Fruit fly (Drosophila melanogaster) whole organism, prepupa: ENCODE data around the gene CG15468.

Experiments
- CG10631 ChIP-seq: fragments of 200-800 bp; sonication (Bioruptor generic); optimal IDR thresholded peaks from 2 replicates; lab custom pipeline; 2016; ENCODE audit warnings: missing biosample characterization, missing genetic modification characterization
- CG10669 ChIP-seq: fragments of 200-800 bp; sonication (Bioruptor generic); optimal IDR thresholded peaks from 3 replicates; lab custom pipeline; 2018; ENCODE audit warnings: missing biosample characterization, mild to moderate bottlenecking, missing genetic modification characterization, moderate library complexity
- CG11294 ChIP-seq: fragments of 200-800 bp; sonication (Bioruptor generic); IDR thresholded peaks from 2 replicates; pipeline ENCODE4 v1.3.6; 2022; ENCODE audit warnings: missing biosample characterization, missing genetic modification characterization
- CG11762 ChIP-seq: fragments of 200-800 bp; sonication (Bioruptor generic); optimal IDR thresholded peaks from 3 replicates; lab custom pipeline; 2016; ENCODE audit warnings: missing biosample characterization, missing genetic modification characterization; ENCODE audit not compliant: insufficient read depth
- CG11902 ChIP-seq: fragments of 200-800 bp; sonication (Bioruptor generic); optimal IDR thresholded peaks from 3 replicates; lab custom pipeline; 2016; ENCODE audit warnings: missing biosample characterization, missing genetic modification characterization
- CG1621 ChIP-seq: fragments of 200-800 bp; sonication (Bioruptor generic); optimal IDR thresholded peaks from 3 replicates; lab custom pipeline; 2018; ENCODE audit warnings: missing biosample characterization, mild to moderate bottlenecking, missing genetic modification characterization
- CG3032 ChIP-seq: fragments of 200-800 bp; optimal IDR thresholded peaks from 2 replicates; lab custom pipeline; 2019; ENCODE audit warnings: missing biosample characterization, mild to moderate bottlenecking, missing genetic modification characterization, moderate library complexity
- CG31627 ChIP-seq: fragments of 200-800 bp; sonication (Bioruptor generic); optimal IDR thresholded peaks from 3 replicates; lab custom pipeline; 2016; ENCODE audit warnings: missing biosample characterization, missing genetic modification characterization
- CG34406 ChIP-seq: fragments of 200-800 bp; sonication (Bioruptor generic); optimal IDR thresholded peaks from 3 replicates; lab custom pipeline; 2016; ENCODE audit warnings: missing biosample characterization, missing genetic modification characterization
- CG3919 ChIP-seq: fragments of 200-800 bp; sonication (Bioruptor generic); optimal IDR thresholded peaks from 3 replicates; lab custom pipeline; 2016; ENCODE audit warnings: missing biosample characterization, missing genetic modification characterization
- CG4318 ChIP-seq: fragments of 200-800 bp; sonication (Bioruptor generic); optimal IDR thresholded peaks from 3 replicates; lab custom pipeline; 2017; ENCODE audit warnings: missing biosample characterization, mild to moderate bottlenecking, missing genetic modification characterization
- CG6276 ChIP-seq: fragments of 200-800 bp; sonication (Bioruptor generic); optimal IDR thresholded peaks from 2 replicates; lab custom pipeline; 2017; ENCODE audit warnings: missing biosample characterization, mild to moderate bottlenecking, missing genetic modification characterization
- CG6808 ChIP-seq: fragments of 200-800 bp; sonication (Bioruptor generic); optimal IDR thresholded peaks from 3 replicates; lab custom pipeline; 2017; ENCODE audit warnings: missing biosample characterization, missing genetic modification characterization, mild to moderate bottlenecking, moderate library complexity, missing genetic modification reagents
- CG6854 ChIP-seq: fragments of 200-800 bp; sonication (Bioruptor generic); optimal IDR thresholded peaks from 2 replicates; lab custom pipeline; 2017; ENCODE audit warnings: missing biosample characterization, mild to moderate bottlenecking, missing genetic modification characterization
- CG7368 ChIP-seq: fragments of 200-800 bp; sonication (Bioruptor generic); optimal IDR thresholded peaks from 3 replicates; lab custom pipeline; 2016; ENCODE audit warnings: missing biosample characterization, missing genetic modification characterization
- CG8632 ChIP-seq: fragments of 200-800 bp; sonication (Bioruptor generic); optimal IDR thresholded peaks from 3 replicates; lab custom pipeline; 2016; ENCODE audit warnings: missing biosample characterization, missing genetic modification characterization
- CG9139 ChIP-seq: fragments of 200-800 bp; sonication (Bioruptor generic); optimal IDR thresholded peaks from 3 replicates; lab custom pipeline; 2017; ENCODE audit warnings: missing biosample characterization, mild to moderate bottlenecking, missing genetic modification characterization
- Eip75B ChIP-seq: fragments of 200-800 bp; sonication (Bioruptor generic); optimal IDR thresholded peaks from 3 replicates; lab custom pipeline; 2016; ENCODE audit warnings: missing biosample characterization, missing genetic modification characterization
- Eip78C ChIP-seq: fragments of 200-800 bp; sonication (Bioruptor generic); peaks from one replicate; lab custom pipeline; 2016; ENCODE audit warnings: missing biosample characterization, missing genetic modification characterization
- Eip93F ChIP-seq: fragments of 200-800 bp; sonication (Bioruptor generic); optimal IDR thresholded peaks from 2 replicates; lab custom pipeline; 2016; ENCODE audit warnings: missing biosample characterization, mild to moderate bottlenecking, missing genetic modification characterization
- Ets21C ChIP-seq: fragments of 200-800 bp; sonication (Bioruptor generic); optimal IDR thresholded peaks from 3 replicates; lab custom pipeline; 2016; ENCODE audit warnings: missing biosample characterization, missing genetic modification characterization
- Ets96B ChIP-seq: fragments of 200-800 bp; optimal IDR thresholded peaks from 2 replicates; lab custom pipeline; 2019; ENCODE audit warnings: missing biosample characterization, mild to moderate bottlenecking, missing genetic modification characterization, moderate library complexity
- Gug ChIP-seq: fragments of 200-800 bp; sonication (Bioruptor generic); IDR thresholded peaks from 2 replicates; pipeline ENCODE4 v1.3.6; 2022; ENCODE audit warnings: missing biosample characterization, missing genetic modification characterization
- Hr4 ChIP-seq: fragments of 200-800 bp; sonication (Bioruptor generic); optimal IDR thresholded peaks from 3 replicates; lab custom pipeline; 2016; ENCODE audit warnings: missing biosample characterization, missing genetic modification characterization
- Lpt ChIP-seq: fragments of 200-800 bp; sonication (Bioruptor generic); optimal IDR thresholded peaks from 3 replicates; lab custom pipeline; 2016; ENCODE audit warnings: missing biosample characterization, missing genetic modification characterization
- Met ChIP-seq: fragments of 200-800 bp; sonication (Bioruptor generic); optimal IDR thresholded peaks from 3 replicates; lab custom pipeline; 2016; ENCODE audit warnings: missing biosample characterization, missing genetic modification characterization
- OdsH ChIP-seq: fragments of 200-800 bp; sonication (Bioruptor generic); optimal IDR thresholded peaks from 3 replicates; lab custom pipeline; 2016; ENCODE audit warnings: missing biosample characterization, missing genetic modification characterization
- Sox15 ChIP-seq: fragments of 200-800 bp; sonication (Bioruptor generic); optimal IDR thresholded peaks from 3 replicates; lab custom pipeline; 2016; ENCODE audit warnings: missing biosample characterization, missing genetic modification characterization
- dac ChIP-seq: fragments of 200-800 bp; sonication (Bioruptor generic); optimal IDR thresholded peaks from 2 replicates; lab custom pipeline; 2017; ENCODE audit warnings: missing biosample characterization, mild to moderate bottlenecking, missing genetic modification characterization
- dsx ChIP-seq: fragments of 200-800 bp; optimal IDR thresholded peaks from 3 replicates; lab custom pipeline; 2019; ENCODE audit warnings: missing biosample characterization, mild to moderate bottlenecking, missing genetic modification characterization, moderate library complexity; ENCODE audit not compliant: poor library complexity, severe bottlenecking
- eg ChIP-seq: fragments of 200-800 bp; sonication (Bioruptor generic); IDR thresholded peaks from 3 replicates; pipeline ENCODE4 v1.3.6; 2022; ENCODE audit warnings: missing biosample characterization, missing genetic modification characterization
- esn ChIP-seq: fragments of 200-800 bp; sonication (Bioruptor generic); optimal IDR thresholded peaks from 2 replicates; lab custom pipeline; 2016; ENCODE audit warnings: missing biosample characterization, mild to moderate bottlenecking, missing genetic modification characterization, moderate library complexity
- fd59A ChIP-seq: fragments of 200-800 bp; sonication (Bioruptor generic); optimal IDR thresholded peaks from 2 replicates; lab custom pipeline; 2017; ENCODE audit warnings: missing biosample characterization, mild to moderate bottlenecking, missing genetic modification characterization, missing genetic modification reagents
- fkh ChIP-seq: fragments of 200-800 bp; sonication (Bioruptor generic); optimal IDR thresholded peaks from 3 replicates; lab custom pipeline; 2017; ENCODE audit warnings: missing biosample characterization, mild to moderate bottlenecking, missing genetic modification characterization, moderate library complexity
- lz ChIP-seq: fragments of 200-800 bp; sonication (Bioruptor generic); optimal IDR thresholded peaks from 3 replicates; lab custom pipeline; 2016; ENCODE audit warnings: missing biosample characterization, missing genetic modification characterization
- net ChIP-seq: fragments of 200-800 bp; sonication (Bioruptor generic); optimal IDR thresholded peaks from 3 replicates; lab custom pipeline; 2016; ENCODE audit warnings: missing biosample characterization, missing genetic modification characterization
- pdm3 ChIP-seq: fragments of 200-800 bp; sonication (Bioruptor generic); optimal IDR thresholded peaks from 3 replicates; lab custom pipeline; 2016; ENCODE audit warnings: missing biosample characterization, missing genetic modification characterization
- salr ChIP-seq, 2 experiments: fragments of 200-800 bp; sonication (Bioruptor generic); optimal IDR thresholded peaks; 3 replicates each; lab custom pipeline; 2016 to 2018; ENCODE audit warnings: missing biosample characterization in 2 of 2, missing genetic modification characterization in 2 of 2, mild to moderate bottlenecking in 1 of 2
- spab ChIP-seq: fragments of 200-800 bp; sonication (Bioruptor generic); optimal IDR thresholded peaks from 2 replicates; lab custom pipeline; 2017; ENCODE audit warnings: missing biosample characterization, mild to moderate bottlenecking, missing genetic modification characterization, missing genetic modification reagents
- ss ChIP-seq, 2 experiments: fragments of 200-800 bp; sonication (Bioruptor generic); optimal IDR thresholded peaks; 2 replicates in 1 of 2; 3 replicates in 1 of 2; lab custom pipeline; 2017 to 2018; ENCODE audit warnings: mild to moderate bottlenecking in 2 of 2, missing biosample characterization in 2 of 2, missing genetic modification characterization in 2 of 2, moderate library complexity in 1 of 2
- svp ChIP-seq: fragments of 200-800 bp; sonication (Bioruptor generic); peaks from one replicate; lab custom pipeline; 2016; ENCODE audit warnings: missing biosample characterization, missing genetic modification characterization
- topi ChIP-seq: fragments of 200-800 bp; sonication (Bioruptor generic); optimal IDR thresholded peaks from 3 replicates; lab custom pipeline; 2016; ENCODE audit warnings: missing biosample characterization, missing genetic modification characterization

Gene CG15468

dm6 chrX:4943505-4943904, 17.4 kb downstream of the CG15468 start:
- TF ChIP-seq Sox15 (GFP tag; lab: Kevin White, UChicago) (no peak), CG1621 (tag; lab: Kevin White, UChicago) (no peak), CG3032 (tag; lab: Kevin White, UChicago) (no peak), CG8632 (GFP tag; lab: Kevin White, UChicago) (no peak), CG11294 (no peak), fd59A (GFP tag; lab: Kevin White, UChicago) (no peak), dac (GFP tag; lab: Kevin White, UChicago) (no peak), CG7368 (GFP tag; lab: Kevin White, UChicago) (no peak), fkh (no peak), Eip93F (no peak), eg (GFP tag; lab: Robert Waterston, UW) (no peak), CG4318 (GFP tag; lab: Kevin White, UChicago) (no peak), net (GFP tag; lab: Kevin White, UChicago) (no peak), CG3919 (GFP tag; lab: Kevin White, UChicago) (no peak), svp (GFP tag; lab: Kevin White, UChicago) (no peak), dsx (GFP tag; lab: Kevin White, UChicago) (no peak), CG6808 (GFP tag; lab: Kevin White, UChicago) (no peak)

- TF ChIP-seq Eip78C (GFP tag; lab: Kevin White, UChicago) (peak; percentile 60), ss (GFP tag; optimal IDR thresholded peaks at IDR 0.05; lab: Kevin White, UChicago) (peak; percentile 39 to 67), Met (GFP tag; lab: Kevin White, UChicago) (no peak), CG6854 (no peak), net (GFP tag; lab: Kevin White, UChicago) (no peak), CG6808 (GFP tag; lab: Kevin White, UChicago) (peak; percentile 24)
Measured at dm6 chrX:4941512-4941911, 19.4 kb downstream of the CG15468 start.

- TF ChIP-seq fkh = peak; percentile 4
- 0 out of 3 replicates have a peak, but pooled peaks have one; percentile 6 for TF ChIP-seq eg (GFP tag; lab: Robert Waterston, UW)
- TF ChIP-seq CG11902 (GFP tag; lab: Kevin White, UChicago) = no peak
Measured at dm6 chrX:4940527-4940926, 20.4 kb downstream of the CG15468 start.

dm6 chrX:4939788-4940441, 21.0 kb downstream of the CG15468 start:
- TF ChIP-seq Gug (GFP tag; lab: Robert Waterston, UW) (peak; percentile 98), CG7368 (GFP tag; lab: Kevin White, UChicago) (peak; percentile 97), pdm3 (peak; percentile 98), CG11762 (GFP tag; lab: Kevin White, UChicago) (peak; percentile 96), OdsH (GFP tag; lab: Kevin White, UChicago) (peak; percentile 97), CG31627 (peak; percentile 96), ss (GFP tag; optimal IDR thresholded peaks at IDR 0.05; lab: Kevin White, UChicago) (peak; percentile 89 to 95), salr (GFP tag; optimal IDR thresholded peaks at IDR 0.05; lab: Kevin White, UChicago) (peak; percentile 92 to 96), eg (GFP tag; lab: Robert Waterston, UW) (peak; percentile 99), fkh (peak; percentile 23), CG6854 (peak; percentile 89), Ets96B (tag; lab: Kevin White, UChicago) (peak; percentile 93), CG10631 (GFP tag; lab: Kevin White, UChicago) (peak; percentile 97), Met (GFP tag; lab: Kevin White, UChicago) (peak; percentile 95), spab (peak; percentile 92), lz (GFP tag; lab: Kevin White, UChicago) (peak; percentile 95), CG9139 (GFP tag; lab: Kevin White, UChicago) (peak; percentile 90), CG3919 (GFP tag; lab: Kevin White, UChicago) (peak; percentile 98), CG10669 (GFP tag; lab: Kevin White, UChicago) (peak; percentile 96), dac (GFP tag; lab: Kevin White, UChicago) (peak; percentile 96), CG6808 (GFP tag; lab: Kevin White, UChicago) (peak; percentile 92), CG1621 (tag; lab: Kevin White, UChicago) (peak; percentile 97), Ets21C (GFP tag; lab: Kevin White, UChicago) (peak; percentile 93), CG6276 (GFP tag; lab: Kevin White, UChicago) (peak; percentile 95), Hr4 (peak; percentile 98), CG34406 (GFP tag; lab: Kevin White, UChicago) (peak; percentile 94), Eip75B (GFP tag; lab: Kevin White, UChicago) (peak; percentile 96), Lpt (GFP tag; lab: Kevin White, UChicago) (peak; percentile 96), topi (GFP tag; lab: Kevin White, UChicago) (peak; percentile 95), Eip93F (peak; percentile 73), esn (GFP tag; lab: Kevin White, UChicago) (peak; percentile 95)
